Worm (Caenorhabditis elegans) whole organism, L1 larva: ENCODE measurements around the gene mpc-1.

Source experiments
- C04F5.9 ChIP-seq: sonication (generic microtip); optimal IDR thresholded peaks from 2 replicates; lab custom pipeline; 2016; ENCODE audit warnings: missing genetic modification characterization, missing compliant biosample characterization
- ceh-8 ChIP-seq: fragments of 200-800 bp; sonication (Bioruptor generic); optimal IDR thresholded peaks from 2 replicates; lab custom pipeline; 2018; ENCODE audit warnings: mild to moderate bottlenecking, missing genetic modification characterization, moderate library complexity, missing compliant biosample characterization
- ces-1 ChIP-seq: fragments of 150-350 bp; optimal IDR thresholded peaks from 2 replicates; lab custom pipeline; 2014; ENCODE audit warnings: missing biosample characterization, missing genetic modification reagents, missing genetic modification characterization
- dpl-1 ChIP-seq, 3 experiments: fragments of 150-350 bp in 2 of 3; sonication (generic microtip) in 1 of 3; optimal IDR thresholded peaks; 2 replicates each; lab custom pipeline; 2014 to 2017; ENCODE audit warnings: missing biosample characterization in 3 of 3, missing genetic modification characterization in 3 of 3, missing genetic modification reagents in 3 of 3
- elt-2 ChIP-seq: sonication (generic microtip); optimal IDR thresholded peaks from 2 replicates; lab custom pipeline; 2016; ENCODE audit warnings: missing genetic modification characterization, mild to moderate bottlenecking, inconsistent platforms, missing compliant biosample characterization, missing genetic modification reagents
- fkh-10 ChIP-seq: sonication (generic microtip); optimal IDR thresholded peaks from 2 replicates; lab custom pipeline; 2017; ENCODE audit warnings: missing biosample characterization, missing genetic modification reagents, missing genetic modification characterization
- lin-13 ChIP-seq: fragments of 150-350 bp; optimal IDR thresholded peaks from 2 replicates; lab custom pipeline; 2014; ENCODE audit warnings: missing biosample characterization, missing genetic modification reagents, missing genetic modification characterization
- mep-1 ChIP-seq: fragments of 150-350 bp; optimal IDR thresholded peaks from 2 replicates; lab custom pipeline; 2014; ENCODE audit warnings: missing biosample characterization, missing genetic modification characterization
- nhr-11 ChIP-seq: fragments of 150-350 bp; optimal IDR thresholded peaks from 2 replicates; lab custom pipeline; 2014; ENCODE audit warnings: missing biosample characterization, missing genetic modification characterization
- nhr-28 ChIP-seq: fragments of 150-350 bp; optimal IDR thresholded peaks from 2 replicates; lab custom pipeline; 2014; ENCODE audit warnings: missing biosample characterization, missing genetic modification characterization
- nhr-47 ChIP-seq: sonication (generic microtip); optimal IDR thresholded peaks from 2 replicates; lab custom pipeline; 2016; ENCODE audit warnings: mild to moderate bottlenecking, missing genetic modification characterization, moderate library complexity, missing compliant biosample characterization
- nhr-84 ChIP-seq: sonication (generic microtip); optimal IDR thresholded peaks from 2 replicates; lab custom pipeline; 2017; ENCODE audit warnings: missing biosample characterization, missing genetic modification characterization
- pqm-1 ChIP-seq: sonication (generic microtip); optimal IDR thresholded peaks from 3 replicates; lab custom pipeline; 2017; ENCODE audit warnings: missing biosample characterization, missing genetic modification characterization
- unc-62 ChIP-seq: fragments of 150-350 bp; optimal IDR thresholded peaks from 2 replicates; lab custom pipeline; 2014; ENCODE audit warnings: missing biosample characterization, missing genetic modification reagents, missing genetic modification characterization

ce11 chrIII:4417956-4418355, 4.7 kb downstream of the mpc-1 start, which contains the start of the genes R07E5.19 and pdcd-2:
- no peak for TF ChIP-seq nhr-11 (tag; lab: Kevin White, UChicago)
- no peak for TF ChIP-seq nhr-47
- TF ChIP-seq unc-62 (GFP tag; lab: Kevin White, UChicago) = no peak
- TF ChIP-seq ces-1 (GFP tag; lab: Kevin White, UChicago) = no peak
- no peak for TF ChIP-seq nhr-84 (tag; lab: Kevin White, UChicago)
- TF ChIP-seq lin-13 = no peak
- TF ChIP-seq elt-2 = no peak
- TF ChIP-seq fkh-10 (GFP tag; lab: Kevin White, UChicago) = no peak
- TF ChIP-seq dpl-1 (GFP tag; optimal IDR thresholded peaks at IDR 0.05; lab: Kevin White, UChicago) = no peak
- no peak for TF ChIP-seq ceh-8 (GFP tag; lab: Kevin White, UChicago)
- no peak for TF ChIP-seq mep-1 (tag; lab: Kevin White, UChicago)
- no peak for TF ChIP-seq pqm-1 (tag; lab: Kevin White, UChicago)
- TF ChIP-seq nhr-28 = no peak
- no peak for TF ChIP-seq C04F5.9 (tag; lab: Kevin White, UChicago)
